Fruit fly (Drosophila melanogaster) whole organism, embryonic: ENCODE results near the gene CG4382.

Source experiments
- Ada2b ChIP-seq: fragments of 200-800 bp; sonication (Bioruptor generic); IDR thresholded peaks from 2 replicates; pipeline ENCODE4 v1.3.6; 2022; ENCODE audit warnings: missing biosample characterization, missing genetic modification characterization
- Atf3 ChIP-seq: fragments of 200-800 bp; sonication (Bioruptor generic); optimal IDR thresholded peaks from 3 replicates; lab custom pipeline; 2016; ENCODE audit warnings: missing biosample characterization, missing genetic modification characterization
- Bteb2 ChIP-seq: fragments of 200-800 bp; sonication (Bioruptor generic); optimal IDR thresholded peaks from 2 replicates; lab custom pipeline; 2016; ENCODE audit warnings: missing biosample characterization, missing genetic modification characterization
- CG10209 ChIP-seq: fragments of 200-800 bp; sonication (Bioruptor generic); optimal IDR thresholded peaks from 3 replicates; lab custom pipeline; 2017; ENCODE audit warnings: missing biosample characterization, mild to moderate bottlenecking, missing genetic modification characterization, missing genetic modification reagents
- CG10462 ChIP-seq: fragments of 200-800 bp; sonication (Bioruptor generic); optimal IDR thresholded peaks from 2 replicates; lab custom pipeline; 2016; ENCODE audit warnings: missing biosample characterization, missing genetic modification characterization
- CG11398 ChIP-seq: fragments of 200-800 bp; sonication (Bioruptor generic); optimal IDR thresholded peaks from 2 replicates; lab custom pipeline; 2016; ENCODE audit warnings: missing biosample characterization, missing genetic modification characterization
- CG11696 ChIP-seq: fragments of 200-800 bp; sonication (Bioruptor generic); IDR thresholded peaks from 2 replicates; pipeline ENCODE4 v1.3.6; 2022; ENCODE audit warnings: missing biosample characterization, missing genetic modification characterization
- CG16813 ChIP-seq: fragments of 200-800 bp; sonication (Bioruptor generic); IDR thresholded peaks from 3 replicates; pipeline ENCODE4 v1.3.6; 2022; ENCODE audit warnings: missing biosample characterization, missing genetic modification characterization; ENCODE audit not compliant: partially characterized antibody
- CG16815 ChIP-seq: fragments of 200-800 bp; sonication (Bioruptor generic); optimal IDR thresholded peaks from 3 replicates; lab custom pipeline; 2017; ENCODE audit warnings: missing biosample characterization, mild to moderate bottlenecking, missing genetic modification characterization
- CG17802 ChIP-seq: fragments of 200-800 bp; sonication (Bioruptor generic); optimal IDR thresholded peaks from 2 replicates; lab custom pipeline; 2018; ENCODE audit warnings: missing biosample characterization, mild to moderate bottlenecking, missing genetic modification characterization, moderate library complexity
- CG18764 ChIP-seq: fragments of 200-800 bp; sonication (Bioruptor generic); optimal IDR thresholded peaks from 3 replicates; lab custom pipeline; 2016; ENCODE audit warnings: missing biosample characterization, missing genetic modification characterization
- CG6765 ChIP-seq: fragments of 200-800 bp; sonication (Bioruptor generic); optimal IDR thresholded peaks from 3 replicates; lab custom pipeline; 2017; ENCODE audit warnings: missing biosample characterization, mild to moderate bottlenecking, missing genetic modification characterization
- CG6813 ChIP-seq: fragments of 200-800 bp; sonication (Bioruptor generic); optimal IDR thresholded peaks from 2 replicates; lab custom pipeline; 2017; ENCODE audit warnings: missing biosample characterization, missing genetic modification characterization, mild to moderate bottlenecking, moderate library complexity, missing genetic modification reagents
- CG7839 ChIP-seq: fragments of 200-800 bp; sonication (Bioruptor generic); optimal IDR thresholded peaks from 3 replicates; lab custom pipeline; 2018; ENCODE audit warnings: missing biosample characterization, mild to moderate bottlenecking, missing genetic modification characterization, moderate library complexity
- CG8478 ChIP-seq: fragments of >200 bp; optimal IDR thresholded peaks from 2 replicates; lab custom pipeline; 2018
- CG8944 ChIP-seq: fragments of 200-800 bp; sonication (Bioruptor generic); optimal IDR thresholded peaks from 3 replicates; lab custom pipeline; 2016; ENCODE audit warnings: missing biosample characterization, missing genetic modification characterization
- CTCF ChIP-seq: fragments of 200-800 bp; sonication (Bioruptor generic); optimal IDR thresholded peaks from 2 replicates; lab custom pipeline; 2017; ENCODE audit warnings: missing biosample characterization, mild to moderate bottlenecking, missing genetic modification characterization, moderate library complexity
- D ChIP-seq, 2 experiments: fragments of 200-800 bp in 1 of 2; fragments of >200 bp in 1 of 2; sonication (Bioruptor generic) in 1 of 2; optimal IDR thresholded peaks; 2 replicates in 1 of 2; 3 replicates in 1 of 2; lab custom pipeline; 2017; ENCODE audit warnings: mild to moderate bottlenecking in 1 of 2, missing biosample characterization in 1 of 2, missing genetic modification characterization in 1 of 2, missing genetic modification reagents in 1 of 2
- Doc2 ChIP-seq: fragments of 200-800 bp; sonication (Bioruptor generic); IDR thresholded peaks from 2 replicates; pipeline ENCODE4 v1.3.6; 2022; ENCODE audit warnings: missing biosample characterization, missing genetic modification characterization
- Fer2 ChIP-seq: fragments of 200-800 bp; sonication (Bioruptor generic); optimal IDR thresholded peaks from 2 replicates; lab custom pipeline; 2018; ENCODE audit warnings: missing biosample characterization, mild to moderate bottlenecking, missing genetic modification characterization, moderate library complexity
- Hand ChIP-seq: fragments of 200-800 bp; sonication (Bioruptor generic); optimal IDR thresholded peaks from 2 replicates; lab custom pipeline; 2017; ENCODE audit warnings: mild to moderate bottlenecking, missing biosample characterization, missing genetic modification reagents, missing genetic modification characterization
- Hr51 ChIP-seq, 2 experiments: fragments of 200-800 bp; sonication (Bioruptor generic); optimal IDR thresholded peaks; 2 replicates in 1 of 2; 3 replicates in 1 of 2; lab custom pipeline; 2016 to 2018; ENCODE audit warnings: missing biosample characterization in 2 of 2, missing genetic modification characterization in 2 of 2, mild to moderate bottlenecking in 1 of 2, moderate library complexity in 1 of 2
- MBD-R2 ChIP-seq: fragments of 200-800 bp; sonication (Bioruptor generic); IDR thresholded peaks from 2 replicates; pipeline ENCODE4 v1.3.6; 2022; ENCODE audit warnings: missing biosample characterization, missing genetic modification characterization
- Nf-YA ChIP-seq: fragments of 200-800 bp; sonication (Bioruptor generic); IDR thresholded peaks from 2 replicates; pipeline ENCODE4 v1.3.6; 2022; ENCODE audit warnings: missing biosample characterization, missing genetic modification characterization
- Nf-YB ChIP-seq: fragments of 200-800 bp; sonication (Bioruptor generic); optimal IDR thresholded peaks from 3 replicates; lab custom pipeline; 2019; ENCODE audit warnings: missing biosample characterization, mild to moderate bottlenecking, missing genetic modification characterization, moderate library complexity
- Opbp ChIP-seq: fragments of 200-800 bp; sonication (Bioruptor generic); IDR thresholded peaks from 3 replicates; pipeline ENCODE4 v1.3.6; 2022; ENCODE audit warnings: missing biosample characterization, missing genetic modification characterization; ENCODE audit not compliant: partially characterized antibody
- Rfx ChIP-seq: fragments of 200-800 bp; sonication (Bioruptor generic); IDR thresholded peaks from 2 replicates; pipeline ENCODE4 v1.3.6; 2022; ENCODE audit warnings: missing biosample characterization, missing genetic modification characterization
- Sin3A ChIP-seq: fragments of >200 bp; optimal IDR thresholded peaks from 2 replicates; lab custom pipeline; 2018
- ara ChIP-seq: fragments of 200-800 bp; sonication (Bioruptor generic); IDR thresholded peaks from 2 replicates; pipeline ENCODE4 v1.3.6; 2022; ENCODE audit warnings: missing biosample characterization, missing genetic modification characterization
- cas ChIP-seq: fragments of 200-800 bp; sonication (Bioruptor generic); IDR thresholded peaks from 2 replicates; pipeline ENCODE4 v1.3.6; 2022; ENCODE audit warnings: missing biosample characterization, missing genetic modification characterization
- croc ChIP-seq: fragments of 200-800 bp; sonication (Bioruptor generic); conservative IDR thresholded peaks from 3 replicates; pipeline ENCODE4 v1.3.6; 2022; ENCODE audit warnings: missing biosample characterization, missing genetic modification characterization
- da ChIP-seq: fragments of 200-800 bp; sonication (Bioruptor generic); optimal IDR thresholded peaks from 2 replicates; lab custom pipeline; 2016; ENCODE audit warnings: missing biosample characterization, missing genetic modification characterization
- dmrt11E ChIP-seq: fragments of 200-800 bp; sonication (Bioruptor generic); optimal IDR thresholded peaks from 3 replicates; lab custom pipeline; 2018; ENCODE audit warnings: missing biosample characterization, mild to moderate bottlenecking, missing genetic modification characterization, moderate library complexity
- eyg ChIP-seq: fragments of 200-800 bp; sonication (Bioruptor generic); optimal IDR thresholded peaks from 3 replicates; lab custom pipeline; 2016; ENCODE audit warnings: missing biosample characterization, missing genetic modification characterization
- gem ChIP-seq: fragments of 200-800 bp; sonication (Bioruptor generic); optimal IDR thresholded peaks from 2 replicates; lab custom pipeline; 2019; ENCODE audit warnings: missing biosample characterization, mild to moderate bottlenecking, missing genetic modification characterization, moderate library complexity
- h ChIP-seq: fragments of >200 bp; optimal IDR thresholded peaks from 2 replicates; lab custom pipeline; 2017
- her ChIP-seq: fragments of 200-800 bp; sonication (Bioruptor generic); optimal IDR thresholded peaks from 2 replicates; lab custom pipeline; 2016; ENCODE audit warnings: missing biosample characterization, missing genetic modification characterization
- kay ChIP-seq: fragments of 200-800 bp; sonication (Bioruptor generic); optimal IDR thresholded peaks from 2 replicates; lab custom pipeline; 2016; ENCODE audit warnings: missing biosample characterization, missing genetic modification characterization
- lab ChIP-seq: fragments of 200-800 bp; sonication (Bioruptor generic); optimal IDR thresholded peaks from 3 replicates; lab custom pipeline; 2017; ENCODE audit warnings: missing biosample characterization, missing genetic modification characterization, mild to moderate bottlenecking, moderate library complexity, missing genetic modification reagents
- lola ChIP-seq, 3 experiments: fragments of >200 bp in 2 of 3; fragments of 200-800 bp in 1 of 3; sonication (Bioruptor generic) in 1 of 3; optimal IDR thresholded peaks; 2 replicates each; lab custom pipeline; 2017 to 2019; ENCODE audit warnings: missing biosample characterization in 3 of 3, missing genetic modification characterization in 3 of 3, mild to moderate bottlenecking in 1 of 3, moderate library complexity in 1 of 3
- lov ChIP-seq, 2 experiments: fragments of 200-800 bp in 1 of 2; fragments of >200 bp in 1 of 2; sonication (Bioruptor generic) in 1 of 2; IDR thresholded peaks in 1 of 2; optimal IDR thresholded peaks in 1 of 2; 2 replicates in 1 of 2; 3 replicates in 1 of 2; pipeline versions ENCODE4 v1.3.6 to Lab custom; 2017 to 2022; ENCODE audit warnings: missing biosample characterization in 1 of 2, missing genetic modification characterization in 1 of 2
- nau ChIP-seq: fragments of 200-800 bp; sonication (Bioruptor generic); optimal IDR thresholded peaks from 3 replicates; lab custom pipeline; 2017; ENCODE audit warnings: missing biosample characterization, mild to moderate bottlenecking, missing genetic modification characterization, missing genetic modification reagents
- org-1 ChIP-seq: fragments of 200-800 bp; sonication (Bioruptor generic); optimal IDR thresholded peaks from 2 replicates; lab custom pipeline; 2017; ENCODE audit warnings: missing biosample characterization, missing genetic modification characterization
- pita ChIP-seq: fragments of 200-800 bp; sonication (Bioruptor generic); optimal IDR thresholded peaks from 2 replicates; lab custom pipeline; 2017; ENCODE audit warnings: missing biosample characterization, mild to moderate bottlenecking, missing genetic modification characterization
- pros ChIP-seq: fragments of 200-800 bp; sonication (Bioruptor generic); optimal IDR thresholded peaks from 3 replicates; lab custom pipeline; 2019; ENCODE audit warnings: missing biosample characterization, mild to moderate bottlenecking, missing genetic modification characterization, moderate library complexity
- seq ChIP-seq: fragments of 200-800 bp; sonication (Bioruptor generic); IDR thresholded peaks from 2 replicates; pipeline ENCODE4 v1.3.6; 2022; ENCODE audit warnings: missing biosample characterization, missing genetic modification characterization
- slou ChIP-seq: fragments of 200-800 bp; sonication (Bioruptor generic); optimal IDR thresholded peaks from 3 replicates; lab custom pipeline; 2016; ENCODE audit warnings: missing biosample characterization, missing genetic modification characterization
- sr ChIP-seq: fragments of 200-800 bp; sonication (Bioruptor generic); IDR thresholded peaks from 3 replicates; pipeline ENCODE4 v1.3.6; 2022; ENCODE audit warnings: missing biosample characterization, missing genetic modification characterization
- stwl ChIP-seq: fragments of 200-800 bp; sonication (Bioruptor generic); optimal IDR thresholded peaks from 3 replicates; lab custom pipeline; 2018; ENCODE audit warnings: missing biosample characterization, mild to moderate bottlenecking, missing genetic modification characterization, moderate library complexity
- trem ChIP-seq: fragments of 200-800 bp; optimal IDR thresholded peaks from 3 replicates; lab custom pipeline; 2019; ENCODE audit warnings: missing biosample characterization, mild to moderate bottlenecking, missing genetic modification characterization, moderate library complexity
- yki ChIP-seq: fragments of >200 bp; optimal IDR thresholded peaks from 3 replicates; lab custom pipeline; 2018

The CG4382 gene

DNA sequence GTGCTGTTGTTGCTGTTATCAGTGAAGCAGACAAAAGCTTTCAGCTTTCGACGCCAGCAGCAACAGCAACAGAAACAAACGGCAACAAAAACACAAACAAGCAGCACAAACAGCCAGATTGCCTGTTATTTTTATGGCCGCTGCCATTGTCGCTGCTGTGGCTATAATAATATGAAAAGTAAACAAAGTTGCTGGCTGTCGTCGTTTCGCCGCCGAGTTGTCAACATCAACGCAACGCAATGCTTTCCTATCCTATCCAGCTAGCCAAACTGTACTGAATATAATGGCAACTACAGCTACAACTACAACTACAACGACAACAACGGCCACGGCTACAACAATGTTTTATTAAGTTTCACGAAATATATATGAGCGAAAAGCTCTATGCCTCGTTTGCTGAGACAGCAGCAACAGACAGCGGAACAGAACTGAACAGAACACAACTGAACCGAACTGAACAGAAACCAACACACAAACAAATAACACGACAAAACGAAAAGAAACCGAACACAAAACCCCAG lies 29.9 kb downstream of the CG4382 start (continued):
- TF ChIP-seq sr (GFP tag; lab: Robert Waterston, UW) (no peak), Doc2 (GFP tag; lab: Robert Waterston, UW) (no peak), CG16815 (no peak), CG7839 (tag; lab: Kevin White, UChicago) (no peak), D (optimal IDR thresholded peaks at IDR 0.05; lab: Kevin White, UChicago) (no peak), D (GFP tag; optimal IDR thresholded peaks at IDR 0.05; lab: Kevin White, UChicago) (no peak), Hr51 (GFP tag; optimal IDR thresholded peaks at IDR 0.05; lab: Kevin White, UChicago) (peak in 1 of 2 experiments; percentile 30), her (peak; percentile 21), ara (GFP tag; lab: Robert Waterston, UW) (0 out of 2 replicates have a peak, but pooled peaks have one; percentile 35), CG6813 (GFP tag; lab: Kevin White, UChicago) (peak; percentile 49), CTCF (peak; percentile 21), trem (tag; lab: Kevin White, UChicago) (no peak), stwl (tag; lab: Kevin White, UChicago) (no peak), Opbp (GFP tag; lab: Robert Waterston, UW) (no peak), MBD-R2 (GFP tag; lab: Robert Waterston, UW) (no peak), kay (GFP tag; lab: Kevin White, UChicago) (no peak), Atf3 (GFP tag; lab: Kevin White, UChicago) (no peak), h (lab: Kevin White, UChicago) (no peak), dmrt11E (tag; lab: Kevin White, UChicago) (no peak), CG17802 (tag; lab: Kevin White, UChicago) (no peak), lola (GFP tag; optimal IDR thresholded peaks at IDR 0.05; lab: Kevin White, UChicago) (no peak), CG10209 (GFP tag; lab: Kevin White, UChicago) (peak; percentile 12), Ada2b (no peak), CG8478 (no peak), CG16813 (GFP tag; lab: Robert Waterston, UW) (no peak), Nf-YA (GFP tag; lab: Robert Waterston, UW) (peak; percentile 51; the same call in 1 of the 2 replicates), Hand (no peak), nau (peak; percentile 20), da (GFP tag; lab: Kevin White, UChicago) (no peak), CG6765 (GFP tag; lab: Kevin White, UChicago) (peak; percentile 61), cas (GFP tag; lab: Robert Waterston, UW) (no peak), pros (GFP tag; lab: Kevin White, UChicago) (no peak), Rfx (0 out of 2 replicates have a peak, but pooled peaks have one; percentile 6), Fer2 (tag; lab: Kevin White, UChicago) (no peak), gem (tag; lab: Kevin White, UChicago) (no peak), CG18764 (GFP tag; lab: Kevin White, UChicago) (no peak), lov (optimal IDR thresholded peaks at IDR 0.05; lab: Kevin White, UChicago) (no peak), lov (GFP tag; IDR thresholded peaks at IDR 0.05; lab: Robert Waterston, UW) (no peak), Sin3A (lab: Kevin White, UChicago) (no peak), eyg (no peak), slou (GFP tag; lab: Kevin White, UChicago) (no peak), Bteb2 (no peak), seq (GFP tag; lab: Robert Waterston, UW) (no peak), CG11398 (GFP tag; lab: Kevin White, UChicago) (peak; percentile 27), croc (GFP tag; lab: Robert Waterston, UW) (no peak), org-1 (GFP tag; lab: Kevin White, UChicago) (no peak), pita (GFP tag; lab: Kevin White, UChicago) (no peak), yki (lab: Kevin White, UChicago) (no peak), CG10462 (GFP tag; lab: Kevin White, UChicago) (no peak), CG8944 (no peak), lab (peak; percentile 50), CG11696 (GFP tag; lab: Robert Waterston, UW) (no peak), Nf-YB (GFP tag; lab: Kevin White, UChicago) (no peak)
